Fruit fly (Drosophila melanogaster) whole organism, embryonic: ENCODE measurements around the gene RhoGAP18B.

Experiments used
- Asciz ChIP-seq: fragments of 200-800 bp; sonication (Bioruptor generic); optimal IDR thresholded peaks from 2 replicates; lab custom pipeline; 2017; ENCODE audit warnings: missing biosample characterization, mild to moderate bottlenecking, missing genetic modification characterization, missing genetic modification reagents
- CG10267 ChIP-seq: fragments of 200-800 bp; sonication (Bioruptor generic); optimal IDR thresholded peaks from 2 replicates; lab custom pipeline; 2018; ENCODE audit warnings: missing biosample characterization, mild to moderate bottlenecking, missing genetic modification characterization, moderate library complexity
- CG10274 ChIP-seq: fragments of 200-800 bp; sonication (Bioruptor generic); optimal IDR thresholded peaks from 3 replicates; lab custom pipeline; 2017; ENCODE audit warnings: missing biosample characterization, mild to moderate bottlenecking, missing genetic modification characterization
- CG10431 ChIP-seq: fragments of 200-800 bp; sonication (Bioruptor generic); optimal IDR thresholded peaks from 3 replicates; lab custom pipeline; 2018; ENCODE audit warnings: missing biosample characterization, mild to moderate bottlenecking, missing genetic modification characterization
- CG10979 ChIP-seq: fragments of 200-800 bp; sonication (Bioruptor generic); optimal IDR thresholded peaks from 2 replicates; lab custom pipeline; 2018; ENCODE audit warnings: missing biosample characterization, mild to moderate bottlenecking, missing genetic modification characterization, moderate library complexity
- CG11504 ChIP-seq: fragments of 200-800 bp; sonication (Bioruptor generic); optimal IDR thresholded peaks from 3 replicates; lab custom pipeline; 2019; ENCODE audit warnings: missing biosample characterization, mild to moderate bottlenecking, missing genetic modification characterization, moderate library complexity
- CG11695 ChIP-seq: fragments of 200-800 bp; sonication (Bioruptor generic); IDR thresholded peaks from 3 replicates; pipeline ENCODE4 v1.3.6; 2022; ENCODE audit warnings: missing biosample characterization, missing genetic modification characterization
- CG12071 ChIP-seq: fragments of 200-800 bp; sonication (Bioruptor generic); optimal IDR thresholded peaks from 3 replicates; lab custom pipeline; 2018; ENCODE audit warnings: missing biosample characterization, mild to moderate bottlenecking, missing genetic modification characterization
- CG12942 ChIP-seq: fragments of 200-800 bp; sonication (Bioruptor generic); optimal IDR thresholded peaks from 3 replicates; lab custom pipeline; 2016; ENCODE audit warnings: missing biosample characterization, missing genetic modification characterization
- CG13624 ChIP-seq: fragments of 200-800 bp; sonication (Bioruptor generic); optimal IDR thresholded peaks from 2 replicates; lab custom pipeline; 2016; ENCODE audit warnings: missing biosample characterization, missing genetic modification characterization
- CG14710 ChIP-seq: fragments of 200-800 bp; sonication (Bioruptor generic); optimal IDR thresholded peaks from 3 replicates; lab custom pipeline; 2019; ENCODE audit warnings: missing biosample characterization, mild to moderate bottlenecking, missing genetic modification characterization, moderate library complexity
- CG1603 ChIP-seq: fragments of 200-800 bp; sonication (Bioruptor generic); optimal IDR thresholded peaks from 2 replicates; lab custom pipeline; 2019; ENCODE audit warnings: missing biosample characterization, mild to moderate bottlenecking, missing genetic modification characterization, moderate library complexity
- CG17385 ChIP-seq: fragments of 200-800 bp; sonication (Bioruptor generic); optimal IDR thresholded peaks from 3 replicates; lab custom pipeline; 2018; ENCODE audit warnings: missing biosample characterization, mild to moderate bottlenecking, missing genetic modification characterization
- CG17829 ChIP-seq: fragments of 200-800 bp; optimal IDR thresholded peaks from 2 replicates; lab custom pipeline; 2019; ENCODE audit warnings: missing biosample characterization, mild to moderate bottlenecking, missing genetic modification characterization, moderate library complexity
- CG2875 ChIP-seq: fragments of 200-800 bp; sonication (Bioruptor generic); optimal IDR thresholded peaks from 2 replicates; lab custom pipeline; 2017; ENCODE audit warnings: missing biosample characterization, mild to moderate bottlenecking, missing genetic modification characterization, missing genetic modification reagents
- CG30403 ChIP-seq: fragments of 200-800 bp; sonication (Bioruptor generic); optimal IDR thresholded peaks from 3 replicates; lab custom pipeline; 2016; ENCODE audit warnings: missing biosample characterization, missing genetic modification characterization
- CG31441 ChIP-seq: fragments of 200-800 bp; sonication (Bioruptor generic); IDR thresholded peaks from 2 replicates; pipeline ENCODE4 v1.3.6; 2022; ENCODE audit warnings: missing biosample characterization, missing genetic modification characterization
- CG7372 ChIP-seq: fragments of 200-800 bp; sonication (Bioruptor generic); IDR thresholded peaks from 2 replicates; pipeline ENCODE4 v1.3.6; 2022; ENCODE audit warnings: missing biosample characterization, missing genetic modification characterization
- CG8281 ChIP-seq: fragments of 200-800 bp; sonication (Bioruptor generic); optimal IDR thresholded peaks from 2 replicates; lab custom pipeline; 2018; ENCODE audit warnings: missing biosample characterization, mild to moderate bottlenecking, missing genetic modification characterization, moderate library complexity
- CG8290 ChIP-seq, 3 experiments: fragments of 200-800 bp; sonication (Bioruptor generic); optimal IDR thresholded peaks; 2 replicates each; lab custom pipeline; 2016 to 2019; ENCODE audit warnings: missing biosample characterization in 3 of 3, missing genetic modification characterization in 3 of 3, mild to moderate bottlenecking in 2 of 3, moderate library complexity in 1 of 3
- CG9437 ChIP-seq: fragments of 200-800 bp; sonication (Bioruptor generic); optimal IDR thresholded peaks from 2 replicates; lab custom pipeline; 2018; ENCODE audit warnings: missing biosample characterization, mild to moderate bottlenecking, missing genetic modification characterization
- CG9817 ChIP-seq: fragments of 200-800 bp; sonication (Bioruptor generic); optimal IDR thresholded peaks from 2 replicates; lab custom pipeline; 2018; ENCODE audit warnings: missing biosample characterization, mild to moderate bottlenecking, missing genetic modification characterization, moderate library complexity
- Dbx ChIP-seq: fragments of 200-800 bp; sonication (Bioruptor generic); IDR thresholded peaks from 3 replicates; pipeline ENCODE4 v1.3.6; 2022; ENCODE audit warnings: missing biosample characterization, missing genetic modification characterization
- Hr3 ChIP-seq: fragments of 200-800 bp; sonication (Bioruptor generic); optimal IDR thresholded peaks from 3 replicates; lab custom pipeline; 2016; ENCODE audit warnings: missing biosample characterization, missing genetic modification characterization
- Hr51 ChIP-seq, 2 experiments: fragments of 200-800 bp; sonication (Bioruptor generic); optimal IDR thresholded peaks; 2 replicates in 1 of 2; 3 replicates in 1 of 2; lab custom pipeline; 2016 to 2018; ENCODE audit warnings: missing biosample characterization in 2 of 2, missing genetic modification characterization in 2 of 2, mild to moderate bottlenecking in 1 of 2, moderate library complexity in 1 of 2
- Lim3 ChIP-seq: fragments of 200-800 bp; sonication (Bioruptor generic); IDR thresholded peaks from 2 replicates; pipeline ENCODE4 v1.3.6; 2022; ENCODE audit warnings: missing biosample characterization, missing genetic modification characterization
- Lpt ChIP-seq: fragments of >200 bp; optimal IDR thresholded peaks from 2 replicates; lab custom pipeline; 2018; ENCODE audit warnings: missing biosample characterization, missing genetic modification characterization
- MESR4 ChIP-seq: fragments of 200-800 bp; sonication (Bioruptor generic); optimal IDR thresholded peaks from 2 replicates; lab custom pipeline; 2018; ENCODE audit warnings: missing biosample characterization, mild to moderate bottlenecking, missing genetic modification characterization, moderate library complexity
- Med ChIP-seq: fragments of 200-800 bp; sonication (Bioruptor generic); peaks from one replicate; lab custom pipeline; 2016; ENCODE audit warnings: missing biosample characterization, missing genetic modification characterization, mild to moderate bottlenecking, inconsistent platforms, moderate library complexity
- Mes4 ChIP-seq: fragments of 200-800 bp; sonication (Bioruptor generic); optimal IDR thresholded peaks from 2 replicates; lab custom pipeline; 2016; ENCODE audit warnings: missing biosample characterization, missing genetic modification characterization
- Oli ChIP-seq: fragments of 200-800 bp; sonication (Bioruptor generic); optimal IDR thresholded peaks from 2 replicates; lab custom pipeline; 2018; ENCODE audit warnings: missing biosample characterization, mild to moderate bottlenecking, missing genetic modification characterization, moderate library complexity
- Side ChIP-seq: fragments of 200-800 bp; sonication (Bioruptor generic); optimal IDR thresholded peaks from 2 replicates; lab custom pipeline; 2016; ENCODE audit warnings: missing biosample characterization, missing genetic modification characterization
- Sox100B ChIP-seq: fragments of 200-800 bp; sonication (Bioruptor generic); optimal IDR thresholded peaks from 3 replicates; lab custom pipeline; 2018; ENCODE audit warnings: missing biosample characterization, mild to moderate bottlenecking, missing genetic modification characterization
- az2 ChIP-seq: fragments of 200-800 bp; sonication (Bioruptor generic); optimal IDR thresholded peaks from 3 replicates; lab custom pipeline; 2016; ENCODE audit warnings: missing biosample characterization, missing genetic modification characterization
- bigmax ChIP-seq: fragments of 200-800 bp; sonication (Bioruptor generic); optimal IDR thresholded peaks from 2 replicates; lab custom pipeline; 2018; ENCODE audit warnings: missing biosample characterization, mild to moderate bottlenecking, missing genetic modification characterization
- br ChIP-seq: fragments of >200 bp; optimal IDR thresholded peaks from 2 replicates; lab custom pipeline; 2017
- croc ChIP-seq: fragments of 200-800 bp; sonication (Bioruptor generic); conservative IDR thresholded peaks from 3 replicates; pipeline ENCODE4 v1.3.6; 2022; ENCODE audit warnings: missing biosample characterization, missing genetic modification characterization
- emc ChIP-seq: fragments of 200-800 bp; sonication (Bioruptor generic); optimal IDR thresholded peaks from 2 replicates; lab custom pipeline; 2016; ENCODE audit warnings: missing biosample characterization, missing genetic modification characterization
- ewg ChIP-seq: fragments of 200-800 bp; sonication (Bioruptor generic); optimal IDR thresholded peaks from 3 replicates; lab custom pipeline; 2017; ENCODE audit warnings: mild to moderate bottlenecking, missing biosample characterization, missing genetic modification reagents, missing genetic modification characterization
- fd96Cb ChIP-seq: fragments of 200-800 bp; sonication (Bioruptor generic); optimal IDR thresholded peaks from 2 replicates; lab custom pipeline; 2018; ENCODE audit warnings: missing biosample characterization, mild to moderate bottlenecking, missing genetic modification characterization, moderate library complexity
- fru ChIP-seq: fragments of >200 bp; optimal IDR thresholded peaks from 2 replicates; lab custom pipeline; 2017
- fu2 ChIP-seq: fragments of 200-800 bp; sonication (Bioruptor generic); optimal IDR thresholded peaks from 2 replicates; lab custom pipeline; 2016; ENCODE audit warnings: missing biosample characterization, missing genetic modification characterization
- gem ChIP-seq: fragments of 200-800 bp; sonication (Bioruptor generic); optimal IDR thresholded peaks from 2 replicates; lab custom pipeline; 2019; ENCODE audit warnings: missing biosample characterization, mild to moderate bottlenecking, missing genetic modification characterization, moderate library complexity
- grau ChIP-seq: fragments of 200-800 bp; optimal IDR thresholded peaks from 3 replicates; lab custom pipeline; 2019; ENCODE audit warnings: missing biosample characterization, mild to moderate bottlenecking, missing genetic modification characterization, moderate library complexity
- gsb-n ChIP-seq: fragments of 200-800 bp; sonication (Bioruptor generic); optimal IDR thresholded peaks from 3 replicates; lab custom pipeline; 2018; ENCODE audit warnings: missing biosample characterization, mild to moderate bottlenecking, missing genetic modification characterization
- lbe ChIP-seq: fragments of 200-800 bp; sonication (Bioruptor generic); optimal IDR thresholded peaks from 2 replicates; lab custom pipeline; 2016; ENCODE audit warnings: missing biosample characterization, mild to moderate bottlenecking, missing genetic modification characterization
- nmo ChIP-seq: fragments of 200-800 bp; sonication (Bioruptor generic); optimal IDR thresholded peaks from 2 replicates; lab custom pipeline; 2018; ENCODE audit warnings: missing biosample characterization, mild to moderate bottlenecking, missing genetic modification characterization, moderate library complexity
- otp ChIP-seq: fragments of 200-800 bp; sonication (Bioruptor generic); IDR thresholded peaks from 3 replicates; pipeline ENCODE4, ENCODE4 v1.3.6; 2022; ENCODE audit warnings: missing biosample characterization, missing genetic modification characterization
- row ChIP-seq: fragments of 200-800 bp; sonication (Bioruptor generic); IDR thresholded peaks from 3 replicates; pipeline ENCODE4 v1.3.6; 2022; ENCODE audit warnings: missing biosample characterization, missing genetic modification characterization
- scrt ChIP-seq: fragments of 200-800 bp; sonication (Bioruptor generic); optimal IDR thresholded peaks from 2 replicates; lab custom pipeline; 2018; ENCODE audit warnings: missing biosample characterization, mild to moderate bottlenecking, missing genetic modification characterization, moderate library complexity
- twi ChIP-seq: fragments of 200-800 bp; optimal IDR thresholded peaks from 2 replicates; lab custom pipeline; 2019; ENCODE audit warnings: missing biosample characterization, mild to moderate bottlenecking, missing genetic modification characterization, moderate library complexity

The RhoGAP18B gene

dm6 chrX:19159942-19160341 is 6.9 kb downstream of the RhoGAP18B start (continued):
- TF ChIP-seq lbe (GFP tag; lab: Kevin White, UChicago): peak; percentile 38
- TF ChIP-seq CG9817 (tag; lab: Kevin White, UChicago): no peak
- peak; percentile 22 for TF ChIP-seq CG14710 (tag; lab: Kevin White, UChicago)
- TF ChIP-seq Lim3 (GFP tag; lab: Robert Waterston, UW): no peak
- 0 out of 2 replicates have a peak, but pooled peaks have one; percentile 12 for TF ChIP-seq CG31441 (GFP tag; lab: Robert Waterston, UW)
- TF ChIP-seq CG12942 (GFP tag; lab: Kevin White, UChicago): no peak
- TF ChIP-seq row (GFP tag; lab: Robert Waterston, UW): peak; percentile 53
- no peak; the same call in 2 of the 3 replicates for TF ChIP-seq croc (GFP tag; lab: Robert Waterston, UW)
- TF ChIP-seq CG10267 (tag; lab: Kevin White, UChicago): peak; percentile 29
- TF ChIP-seq CG10431 (GFP tag; lab: Kevin White, UChicago): no peak
- peak; percentile 38 for TF ChIP-seq CG17385
- no peak for TF ChIP-seq Side
- TF ChIP-seq bigmax (GFP tag; lab: Kevin White, UChicago): no peak
- peak; percentile 20 for TF ChIP-seq gsb-n (tag; lab: Kevin White, UChicago)
- TF ChIP-seq CG2875 (GFP tag; lab: Kevin White, UChicago): peak; percentile 15
- TF ChIP-seq CG7372 (GFP tag; lab: Robert Waterston, UW): no peak
- peak; percentile 55 for TF ChIP-seq CG11504
- no peak for TF ChIP-seq Dbx (GFP tag; lab: Robert Waterston, UW)
- TF ChIP-seq emc (GFP tag; lab: Kevin White, UChicago): no peak
- no peak for TF ChIP-seq Lpt (GFP tag; lab: Kevin White, UChicago)
- TF ChIP-seq fru (lab: Kevin White, UChicago): no peak
- peak; percentile 35 for TF ChIP-seq CG10274 (GFP tag; lab: Kevin White, UChicago)
- TF ChIP-seq Asciz (GFP tag; lab: Kevin White, UChicago): peak; percentile 25
- peak in 1 of 2 experiments; percentile 26 for TF ChIP-seq Hr51 (GFP tag; optimal IDR thresholded peaks at IDR 0.05; lab: Kevin White, UChicago)
- no peak for TF ChIP-seq fu2 (GFP tag; lab: Kevin White, UChicago)
- TF ChIP-seq CG8281 (tag; lab: Kevin White, UChicago): no peak
- TF ChIP-seq Oli (tag; lab: Kevin White, UChicago): peak; percentile 1
- TF ChIP-seq fd96Cb (tag; lab: Kevin White, UChicago): peak; percentile 6
- peak; percentile 69 for TF ChIP-seq gem (tag; lab: Kevin White, UChicago)
- peak; percentile 14 for TF ChIP-seq az2 (GFP tag; lab: Kevin White, UChicago)
- peak; percentile 33 for TF ChIP-seq grau
- TF ChIP-seq CG17829: peak; percentile 1
- TF ChIP-seq otp (GFP tag; lab: Robert Waterston, UW): no peak
- TF ChIP-seq br (lab: Kevin White, UChicago): no peak
- peak; percentile 39 for TF ChIP-seq nmo (GFP tag; lab: Kevin White, UChicago)
- TF ChIP-seq CG8290 (GFP tag; optimal IDR thresholded peaks at IDR 0.05; lab: Kevin White, UChicago): no peak
- no peak for TF ChIP-seq CG8290 (tag; optimal IDR thresholded peaks at IDR 0.05; lab: Kevin White, UChicago)
- no peak for TF ChIP-seq CG9437 (GFP tag; lab: Kevin White, UChicago)
- TF ChIP-seq CG30403 (GFP tag; lab: Kevin White, UChicago): no peak
- no peak for TF ChIP-seq Mes4 (GFP tag; lab: Kevin White, UChicago)
- peak; percentile 22 for TF ChIP-seq twi
- no peak for TF ChIP-seq CG13624
- peak; percentile 18 for TF ChIP-seq ewg (GFP tag; lab: Kevin White, UChicago)
- TF ChIP-seq scrt (GFP tag; lab: Kevin White, UChicago): no peak
- TF ChIP-seq CG12071 (GFP tag; lab: Kevin White, UChicago): no peak
- TF ChIP-seq MESR4: no peak
- no peak for TF ChIP-seq CG11695 (GFP tag; lab: Robert Waterston, UW)
- no peak for TF ChIP-seq CG1603 (tag; lab: Kevin White, UChicago)
- TF ChIP-seq Sox100B (GFP tag; lab: Kevin White, UChicago): peak; percentile 19
- TF ChIP-seq CG10979: peak; percentile 59
- TF ChIP-seq Hr3 (GFP tag; lab: Kevin White, UChicago): peak; percentile 23
- no peak for TF ChIP-seq Med (GFP tag; lab: Kevin White, UChicago)
